Fruit fly (Drosophila melanogaster) whole organism, pupa: ENCODE results near the gene CG11892.

Source experiments
- CG8301 ChIP-seq: fragments of 200-800 bp; sonication (Bioruptor generic); optimal IDR thresholded peaks from 2 replicates; lab custom pipeline; 2018; ENCODE audit warnings: missing biosample characterization, mild to moderate bottlenecking, missing genetic modification characterization
- EcR ChIP-seq: fragments of 200-800 bp; sonication (Bioruptor generic); optimal IDR thresholded peaks from 3 replicates; lab custom pipeline; 2019; ENCODE audit warnings: missing biosample characterization, missing genetic modification characterization, mild to moderate bottlenecking, moderate library complexity, missing genetic modification reagents
- Pif1B ChIP-seq: fragments of 200-800 bp; sonication (Bioruptor generic); optimal IDR thresholded peaks from 3 replicates; lab custom pipeline; 2016; ENCODE audit warnings: missing biosample characterization, missing genetic modification characterization
- fd96Ca ChIP-seq: fragments of 200-800 bp; sonication (Bioruptor generic); IDR thresholded peaks from 3 replicates; pipeline ENCODE4 v1.3.6; 2022; ENCODE audit warnings: missing biosample characterization, missing genetic modification characterization

dm6 chr3R:25289589-25289988 is 8.2 kb downstream of the CG11892 start, which contains the start of gene CG11893:
- TF ChIP-seq EcR: no peak
- TF ChIP-seq Pif1B: no peak
- no peak for TF ChIP-seq fd96Ca (GFP tag; lab: Robert Waterston, UW)
- no peak for TF ChIP-seq CG8301
